Worm (Caenorhabditis elegans) whole organism, L2 larva: ENCODE results near the gene col-109.
A peak's percentile ranks its signal among the peaks of the same experiment; 100 is the strongest.

Source experiments
- C34F6.9 ChIP-seq: fragments of 150-350 bp; optimal IDR thresholded peaks from 2 replicates; lab custom pipeline; 2014; ENCODE audit warnings: missing biosample characterization, missing genetic modification characterization
- R02D3.7 ChIP-seq: fragments of 150-350 bp; optimal IDR thresholded peaks from 2 replicates; lab custom pipeline; 2014; ENCODE audit warnings: missing biosample characterization, missing genetic modification characterization
- Y55F3AM.14 ChIP-seq: fragments of 200-800 bp; sonication (Bioruptor generic); optimal IDR thresholded peaks from 2 replicates; lab custom pipeline; 2018; ENCODE audit warnings: mild to moderate bottlenecking, missing genetic modification characterization, missing compliant biosample characterization
- ZK546.5 ChIP-seq: sonication (generic microtip); optimal IDR thresholded peaks from 2 replicates; lab custom pipeline; 2017; ENCODE audit warnings: missing biosample characterization, missing genetic modification characterization
- alr-1 ChIP-seq: fragments of 150-350 bp; optimal IDR thresholded peaks from 2 replicates; lab custom pipeline; 2014; ENCODE audit warnings: missing biosample characterization, missing genetic modification characterization
- aly-2 ChIP-seq: fragments of 150-350 bp; optimal IDR thresholded peaks from 2 replicates; lab custom pipeline; 2014; ENCODE audit warnings: missing biosample characterization, missing genetic modification characterization
- ama-1 ChIP-seq: fragments of 150-350 bp; optimal IDR thresholded peaks from 2 replicates; lab custom pipeline; 2018; ENCODE audit warnings: inconsistent platforms
- blmp-1 ChIP-seq: sonication (generic microtip); optimal IDR thresholded peaks from 2 replicates; lab custom pipeline; 2017; ENCODE audit warnings: missing genetic modification characterization, mild to moderate bottlenecking, missing compliant biosample characterization, antibody characterized with exemption, moderate library complexity; ENCODE audit not compliant: insufficient read depth
- ceh-16 ChIP-seq: fragments of 150-350 bp; optimal IDR thresholded peaks from 2 replicates; lab custom pipeline; 2014; ENCODE audit warnings: missing biosample characterization, missing genetic modification characterization
- ceh-82 ChIP-seq: fragments of 150-350 bp; optimal IDR thresholded peaks from 2 replicates; lab custom pipeline; 2014; ENCODE audit warnings: missing biosample characterization, missing genetic modification characterization
- crh-2 ChIP-seq: sonication (generic microtip); optimal IDR thresholded peaks from 2 replicates; lab custom pipeline; 2017; ENCODE audit warnings: missing biosample characterization, missing genetic modification characterization
- egl-27 ChIP-seq: sonication (generic microtip); optimal IDR thresholded peaks from 3 replicates; lab custom pipeline; 2017; ENCODE audit warnings: missing biosample characterization, missing genetic modification reagents, missing genetic modification characterization
- elt-1 ChIP-seq: fragments of 150-350 bp; optimal IDR thresholded peaks from 2 replicates; lab custom pipeline; 2014; ENCODE audit warnings: missing biosample characterization, missing genetic modification characterization
- elt-3 ChIP-seq: sonication (generic microtip); optimal IDR thresholded peaks from 2 replicates; lab custom pipeline; 2017; ENCODE audit warnings: missing biosample characterization, missing genetic modification characterization
- fos-1 ChIP-seq: fragments of 150-350 bp; optimal IDR thresholded peaks from 2 replicates; lab custom pipeline; 2014; ENCODE audit warnings: missing biosample characterization, missing genetic modification characterization
- lin-11 ChIP-seq: fragments of 150-350 bp; sonication (generic microtip); optimal IDR thresholded peaks from 2 replicates; lab custom pipeline; 2014; ENCODE audit warnings: missing biosample characterization, missing genetic modification characterization, inconsistent platforms, mixed read lengths
- lin-13 ChIP-seq: fragments of 150-350 bp; optimal IDR thresholded peaks from 2 replicates; lab custom pipeline; 2014; ENCODE audit warnings: missing biosample characterization, missing genetic modification reagents, missing genetic modification characterization
- lin-39 ChIP-seq: fragments of 150-350 bp; optimal IDR thresholded peaks from 2 replicates; lab custom pipeline; 2014; ENCODE audit warnings: missing biosample characterization, missing genetic modification reagents, missing genetic modification characterization
- lsy-2 ChIP-seq, 2 experiments: fragments of 150-350 bp in 1 of 2; sonication (generic microtip) in 1 of 2; optimal IDR thresholded peaks; 2 replicates each; lab custom pipeline; 2014 to 2017; ENCODE audit warnings: missing biosample characterization in 2 of 2, missing genetic modification characterization in 2 of 2
- mbf-1 ChIP-seq: sonication (generic microtip); optimal IDR thresholded peaks from 2 replicates; lab custom pipeline; 2017; ENCODE audit warnings: missing biosample characterization, missing genetic modification characterization
- nhr-10 ChIP-seq: sonication (generic microtip); optimal IDR thresholded peaks from 2 replicates; lab custom pipeline; 2017; ENCODE audit warnings: missing biosample characterization, missing genetic modification characterization
- nhr-12 ChIP-seq: fragments of 150-350 bp; optimal IDR thresholded peaks from 2 replicates; lab custom pipeline; 2014; ENCODE audit warnings: missing biosample characterization, missing genetic modification characterization
- nhr-129 ChIP-seq: fragments of 150-350 bp; optimal IDR thresholded peaks from 2 replicates; lab custom pipeline; 2014; ENCODE audit warnings: missing biosample characterization, missing genetic modification characterization
- nhr-21 ChIP-seq: fragments of 150-350 bp; optimal IDR thresholded peaks from 2 replicates; lab custom pipeline; 2014; ENCODE audit warnings: missing biosample characterization, missing genetic modification characterization
- nhr-23 ChIP-seq: fragments of 150-350 bp; optimal IDR thresholded peaks from 2 replicates; lab custom pipeline; 2014; ENCODE audit warnings: missing biosample characterization, missing genetic modification reagents, missing genetic modification characterization
- nhr-237 ChIP-seq: fragments of 150-350 bp; optimal IDR thresholded peaks from 2 replicates; lab custom pipeline; 2014; ENCODE audit warnings: missing biosample characterization, missing genetic modification characterization
- nhr-25 ChIP-seq: fragments of 150-350 bp; sonication (generic microtip); optimal IDR thresholded peaks from 3 replicates; lab custom pipeline; 2014; ENCODE audit warnings: missing biosample characterization, missing genetic modification characterization
- nhr-6 ChIP-seq: fragments of 150-350 bp; optimal IDR thresholded peaks from 2 replicates; lab custom pipeline; 2014; ENCODE audit warnings: missing biosample characterization, missing genetic modification characterization
- nhr-77 ChIP-seq: fragments of 150-350 bp; optimal IDR thresholded peaks from 2 replicates; lab custom pipeline; 2014; ENCODE audit warnings: missing biosample characterization, missing genetic modification characterization
- peb-1 ChIP-seq: fragments of 150-350 bp; optimal IDR thresholded peaks from 2 replicates; lab custom pipeline; 2014; ENCODE audit warnings: missing biosample characterization, missing genetic modification characterization
- sem-4 ChIP-seq: fragments of 150-350 bp; optimal IDR thresholded peaks from 2 replicates; lab custom pipeline; 2014; ENCODE audit warnings: missing biosample characterization, missing genetic modification reagents, missing genetic modification characterization
- sma-3 ChIP-seq: sonication (generic microtip); optimal IDR thresholded peaks from 2 replicates; lab custom pipeline; 2016; ENCODE audit warnings: missing genetic modification reagents, missing genetic modification characterization, missing compliant biosample characterization
- sma-9 ChIP-seq, 2 experiments: fragments of 150-350 bp in 1 of 2; sonication (generic microtip) in 1 of 2; optimal IDR thresholded peaks; 2 replicates each; lab custom pipeline; 2014 to 2016; ENCODE audit warnings: missing genetic modification characterization in 2 of 2, mild to moderate bottlenecking in 1 of 2, missing biosample characterization in 1 of 2, missing compliant biosample characterization in 1 of 2, missing genetic modification reagents in 1 of 2, moderate library complexity in 1 of 2
- snpc-4 ChIP-seq: fragments of 150-350 bp; optimal IDR thresholded peaks from 2 replicates; lab custom pipeline; 2014; ENCODE audit warnings: missing biosample characterization, missing genetic modification characterization
- unc-39 ChIP-seq: fragments of 150-350 bp; optimal IDR thresholded peaks from 2 replicates; lab custom pipeline; 2014; ENCODE audit warnings: missing biosample characterization, missing genetic modification characterization
- ztf-1 ChIP-seq: fragments of 200-800 bp; sonication (Bioruptor generic); conservative IDR thresholded peaks from 2 replicates; pipeline ENCODE4 v1.3.6; 2022; ENCODE audit warnings: missing genetic modification characterization, missing compliant biosample characterization
- ztf-4 ChIP-seq: fragments of 150-350 bp; optimal IDR thresholded peaks from 2 replicates; lab custom pipeline; 2014; ENCODE audit warnings: missing biosample characterization, missing genetic modification characterization

Gene col-109

ce11 chrIV:1820153-1820552 is at the start of gene col-109:
TSS of gene col-109 (minus strand) at chrIV:1820253.
- no peak for TF ChIP-seq crh-2 (tag; lab: Kevin White, UChicago)
- TF ChIP-seq nhr-77: no peak
- no peak for TF ChIP-seq nhr-21 (tag; lab: Kevin White, UChicago)
- TF ChIP-seq nhr-12: no peak

ce11 chrIV:1868981-1869380 is 48.9 kb upstream of the col-109 start:
- TF ChIP-seq lin-11 (tag; lab: Kevin White, UChicago) (no peak), ceh-82 (no peak), ZK546.5 (tag; lab: Kevin White, UChicago) (no peak), nhr-25 (peak; percentile 44), aly-2 (tag; lab: Kevin White, UChicago) (no peak)

ce11 chrIV:1867915-1868619 is 48.0 kb upstream of the col-109 start:
- TF ChIP-seq alr-1 (tag; lab: Kevin White, UChicago): no peak
- peak; percentile 0 for TF ChIP-seq nhr-129
- TF ChIP-seq nhr-25: peak; percentile 16
- TF ChIP-seq lin-11 (tag; lab: Kevin White, UChicago): no peak
- TF ChIP-seq elt-1: no peak
- no peak for TF ChIP-seq nhr-10 (tag; lab: Kevin White, UChicago)
- no peak for TF ChIP-seq lin-39 (tag; lab: Kevin White, UChicago)
- TF ChIP-seq nhr-6 (tag; lab: Kevin White, UChicago): no peak
- peak; percentile 15 for TF ChIP-seq blmp-1 (tag; lab: Kevin White, UChicago)
- TF ChIP-seq nhr-237 (tag; lab: Kevin White, UChicago): no peak
- TF ChIP-seq Y55F3AM.14: no peak
- TF ChIP-seq snpc-4: no peak
- no peak for TF ChIP-seq nhr-77
- no peak for TF ChIP-seq ceh-16 (tag; lab: Kevin White, UChicago)
- no peak for TF ChIP-seq mbf-1 (tag; lab: Kevin White, UChicago)
- TF ChIP-seq nhr-12: no peak
- TF ChIP-seq unc-39 (tag; lab: Kevin White, UChicago): no peak
- no peak for TF ChIP-seq ztf-4
- TF ChIP-seq sem-4 (tag; lab: Kevin White, UChicago): no peak
- no peak for TF ChIP-seq nhr-21 (tag; lab: Kevin White, UChicago)
- TF ChIP-seq sma-3 (GFP tag; lab: Kevin White, UChicago): no peak
- TF ChIP-seq sma-9 (GFP tag; optimal IDR thresholded peaks at IDR 0.05; lab: Kevin White, UChicago): no peak
- TF ChIP-seq sma-9 (tag; optimal IDR thresholded peaks at IDR 0.05; lab: Kevin White, UChicago): no peak

- TF ChIP-seq nhr-237 (tag; lab: Kevin White, UChicago) (no peak), nhr-129 (no peak), blmp-1 (tag; lab: Kevin White, UChicago) (peak; percentile 100), nhr-6 (tag; lab: Kevin White, UChicago) (no peak), crh-2 (tag; lab: Kevin White, UChicago) (no peak), sma-3 (GFP tag; lab: Kevin White, UChicago) (peak; percentile 40), sma-9 (GFP tag; optimal IDR thresholded peaks at IDR 0.05; lab: Kevin White, UChicago) (peak; percentile 67), sma-9 (tag; optimal IDR thresholded peaks at IDR 0.05; lab: Kevin White, UChicago) (no peak), Y55F3AM.14 (peak; percentile 22), lin-11 (tag; lab: Kevin White, UChicago) (no peak), nhr-25 (peak; percentile 69), nhr-21 (tag; lab: Kevin White, UChicago) (peak; percentile 36), nhr-12 (no peak), fos-1 (tag; lab: Kevin White, UChicago) (peak; percentile 8), ceh-16 (tag; lab: Kevin White, UChicago) (no peak), egl-27 (tag; lab: Kevin White, UChicago) (no peak), ztf-1 (GFP tag; lab: Robert Waterston, UW) (no peak), elt-3 (tag; lab: Kevin White, UChicago) (no peak), snpc-4 (no peak), ama-1 (lab: Kevin White, UChicago) (no peak)
- TF ChIP-seq, all 48 proteins: peak for 7
These were observed 46.8 kb upstream of the col-109 start for ce11 chrIV:1866863-1867262.

DNA sequence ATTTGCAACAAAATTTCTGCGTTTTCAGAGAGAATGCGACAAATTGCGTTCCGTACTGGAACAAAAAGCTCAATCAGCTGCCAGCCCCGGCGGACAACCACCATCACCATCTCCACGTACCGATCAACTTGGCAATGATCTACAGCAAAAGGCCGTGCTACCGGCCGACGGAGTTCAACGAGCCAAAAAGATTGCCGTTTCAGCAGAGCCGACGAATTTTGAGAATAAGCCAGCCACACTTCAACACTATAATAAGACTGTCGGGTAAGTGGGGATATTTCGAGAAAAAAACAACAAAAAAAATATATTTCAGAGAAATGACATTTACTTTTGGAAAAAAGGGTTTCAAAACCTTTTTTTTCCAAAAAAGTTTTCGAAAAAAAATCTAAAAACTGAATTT is 42.6 kb upstream of the col-109 start:
- TF ChIP-seq peb-1 (no peak), nhr-23 (tag; lab: Kevin White, UChicago) (no peak), nhr-77 (no peak), mbf-1 (tag; lab: Kevin White, UChicago) (no peak), ceh-16 (tag; lab: Kevin White, UChicago) (no peak), alr-1 (tag; lab: Kevin White, UChicago) (no peak), egl-27 (tag; lab: Kevin White, UChicago) (no peak), ztf-4 (no peak), nhr-12 (no peak), elt-3 (tag; lab: Kevin White, UChicago) (no peak), C34F6.9 (no peak), lin-13 (no peak), R02D3.7 (no peak), nhr-10 (tag; lab: Kevin White, UChicago) (no peak), lsy-2 (tag; optimal IDR thresholded peaks at IDR 0.05; lab: Kevin White, UChicago) (no peak), elt-1 (no peak)
